Fruit fly (Drosophila melanogaster): ENCODE data around the gene Nsf2.

Gene Nsf2

DNA sequence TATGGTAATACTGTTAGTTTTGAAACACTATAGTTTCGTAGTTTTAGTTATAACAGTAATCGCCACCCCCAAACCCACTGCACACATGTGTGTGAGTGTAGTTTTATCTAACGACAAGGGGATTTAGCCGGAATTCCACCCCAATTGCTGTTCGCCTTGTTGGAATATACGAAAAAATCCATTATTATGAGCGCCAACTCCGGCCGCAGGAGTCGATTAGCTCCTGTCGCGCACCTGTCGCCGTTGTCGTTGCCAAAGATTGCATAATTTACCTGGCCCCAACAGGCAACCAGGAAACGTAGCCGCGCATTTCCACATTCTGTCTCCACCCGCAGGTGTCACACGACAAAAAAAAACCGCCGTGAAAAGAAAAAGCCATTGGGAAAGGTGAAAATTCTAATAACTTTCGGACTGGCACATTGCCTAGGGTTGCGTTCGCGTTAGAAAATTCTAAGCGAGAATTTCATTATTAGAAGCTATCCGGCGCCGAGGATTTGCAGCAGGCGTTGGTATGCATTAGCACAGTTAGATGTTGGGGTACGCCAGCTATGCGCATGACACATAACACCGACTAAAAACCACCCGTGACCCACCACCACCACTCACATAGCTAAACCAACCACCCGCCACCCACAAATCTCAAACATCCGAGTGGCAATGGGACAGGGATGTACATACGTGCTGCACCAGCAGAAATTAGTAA, 34.5 kb downstream of the Nsf2 start:
- TF ChIP-seq CTCF (optimal IDR thresholded peaks at IDR 0.05) (no peak), CG8478 (optimal IDR thresholded peaks at IDR 0.05) (no peak)

DNA sequence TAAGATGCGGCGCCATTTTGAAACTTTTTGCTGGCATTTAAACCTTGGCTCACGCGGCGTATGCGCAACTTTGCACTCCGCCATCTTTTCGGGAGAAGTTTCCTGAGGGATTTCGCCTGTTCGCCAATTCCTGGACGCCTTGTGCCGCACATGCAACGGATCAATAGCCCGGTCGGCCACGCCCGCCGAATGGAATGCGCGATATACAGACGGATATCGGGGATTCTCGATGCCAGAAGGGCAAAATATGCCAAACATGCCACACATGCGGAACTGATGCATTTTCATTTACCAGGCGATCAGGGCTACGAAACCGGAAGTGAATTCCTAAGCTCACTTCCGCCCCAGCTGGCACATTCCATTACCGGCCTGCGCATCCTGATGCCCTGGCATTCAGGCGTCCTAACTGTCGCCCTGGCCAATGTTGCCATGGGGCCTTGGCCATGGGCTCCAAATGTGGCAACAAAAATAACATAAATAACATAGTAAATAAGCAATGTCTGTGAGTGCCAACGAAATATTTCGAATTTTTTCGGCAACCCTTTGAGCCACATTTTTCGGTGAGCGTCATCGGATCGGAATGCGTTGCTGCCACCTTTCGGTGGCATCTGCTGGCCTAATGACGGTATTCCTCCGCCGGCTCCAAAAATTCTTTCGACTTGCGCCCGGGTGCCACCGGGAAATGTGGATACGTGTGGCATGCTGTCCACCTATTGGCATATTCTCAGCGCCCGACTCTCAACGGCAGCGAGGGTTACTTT, 35.6 kb downstream of the Nsf2 start:
- no peak for TF ChIP-seq CTCF (optimal IDR thresholded peaks at IDR 0.05)
- TF ChIP-seq CG8478 (optimal IDR thresholded peaks at IDR 0.05): no peak

- TF ChIP-seq CTCF (optimal IDR thresholded peaks at IDR 0.05) (no peak), CG8478 (optimal IDR thresholded peaks at IDR 0.05) (no peak)
Observed at dm6 chr3R:13801184-13802056, 36.4 kb downstream of the Nsf2 start.

DNA sequence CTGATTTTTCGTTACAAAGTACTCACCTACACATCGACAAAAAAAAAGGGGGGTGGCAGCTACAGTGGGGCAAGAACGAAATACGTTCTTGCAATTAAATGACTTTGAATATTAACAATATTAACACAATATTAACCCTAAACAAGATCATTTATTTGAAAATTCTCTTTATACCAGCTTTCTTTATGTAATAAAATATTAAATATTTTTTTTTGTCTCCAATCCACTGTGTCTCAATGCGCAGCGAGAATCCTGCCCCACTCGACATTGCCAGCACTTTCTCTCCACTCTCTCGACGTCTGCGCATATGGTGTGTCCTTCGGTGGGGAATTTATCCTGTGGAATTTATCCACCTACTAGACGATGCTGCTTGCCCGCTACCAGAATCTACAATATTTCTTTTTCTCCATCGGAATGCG, 37.4 kb downstream of the Nsf2 start:
- no peak for TF ChIP-seq CTCF (optimal IDR thresholded peaks at IDR 0.05)
- no peak for TF ChIP-seq CG8478 (optimal IDR thresholded peaks at IDR 0.05)

DNA sequence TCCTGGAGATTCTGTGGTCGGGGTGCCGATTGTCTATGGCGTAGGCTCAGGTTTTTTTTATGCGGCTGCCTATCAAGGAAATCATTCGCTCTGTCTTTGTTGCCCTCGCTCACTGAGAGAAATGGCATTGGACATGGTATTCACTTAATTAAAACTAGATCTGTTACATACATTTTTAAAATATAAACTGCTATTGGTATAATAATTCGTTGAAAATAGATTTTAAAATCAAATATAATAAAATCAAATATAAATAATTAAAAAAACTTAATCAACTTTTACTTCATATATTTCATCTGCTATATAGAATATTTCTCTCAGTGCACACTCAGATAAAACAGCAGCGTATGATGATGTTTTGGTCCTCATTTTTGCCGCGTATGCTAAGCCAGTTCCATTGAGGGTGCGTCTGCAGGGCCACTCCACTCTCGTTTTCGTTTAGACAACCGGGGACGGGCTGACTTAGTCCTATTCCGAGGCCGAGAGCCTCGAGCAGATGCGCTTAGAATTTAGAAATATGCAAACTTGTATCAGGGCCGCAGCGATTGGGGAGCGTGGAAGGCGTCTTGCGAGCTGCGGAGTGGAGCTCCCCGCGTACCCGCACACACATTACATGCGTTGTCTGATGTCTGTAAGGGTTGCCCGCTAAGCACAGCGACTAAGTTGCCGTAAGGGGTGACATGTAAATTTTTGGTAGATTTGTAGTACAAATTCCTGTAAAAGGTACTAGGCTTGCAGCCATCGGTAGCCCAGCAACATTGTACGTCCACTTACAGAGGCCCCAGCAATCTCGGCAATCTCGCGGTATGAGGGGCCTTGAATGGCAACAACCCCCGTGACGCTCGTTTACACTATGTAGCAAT, 38.0 kb downstream of the Nsf2 start:
- TF ChIP-seq CTCF (optimal IDR thresholded peaks at IDR 0.05) (no peak), CG8478 (optimal IDR thresholded peaks at IDR 0.05) (no peak)

DNA sequence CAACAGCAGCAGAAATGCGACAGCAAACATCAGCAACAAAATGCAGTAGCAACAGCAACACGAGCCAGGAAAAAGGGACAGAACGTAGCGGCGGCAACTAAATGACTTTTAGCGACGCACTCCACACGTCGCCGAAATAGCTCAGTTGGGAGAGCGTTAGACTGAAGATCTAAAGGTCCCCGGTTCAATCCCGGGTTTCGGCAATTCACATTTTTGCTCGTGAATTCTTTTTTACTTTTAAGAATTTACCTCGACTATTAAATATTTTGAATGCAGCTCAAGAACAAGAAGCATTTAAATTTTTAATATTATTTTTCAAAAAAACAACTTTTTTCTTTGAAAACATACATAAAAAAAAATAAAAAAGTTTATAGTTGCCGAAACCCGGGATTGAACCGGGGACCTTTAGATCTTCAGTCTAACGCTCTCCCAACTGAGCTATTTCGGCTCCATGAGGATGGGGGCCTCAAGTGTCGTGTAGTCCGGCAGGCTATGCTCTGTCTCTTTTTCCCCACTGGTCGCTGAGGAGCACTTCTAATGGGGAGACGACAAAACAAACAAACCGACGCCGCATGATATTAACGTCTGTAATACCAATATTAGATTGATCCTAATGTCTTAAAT, 39.9 kb downstream of the Nsf2 start:
- TF ChIP-seq CTCF (optimal IDR thresholded peaks at IDR 0.05): no peak
- no peak for TF ChIP-seq CG8478 (optimal IDR thresholded peaks at IDR 0.05)

dm6 chr3R:13797269-13797677, 40.5 kb downstream of the Nsf2 start:
- TF ChIP-seq CTCF (optimal IDR thresholded peaks at IDR 0.05) (no peak), CG8478 (optimal IDR thresholded peaks at IDR 0.05) (no peak)

dm6 chr3R:13796607-13797246, 41.1 kb downstream of the Nsf2 start:
- no peak for TF ChIP-seq CG8478 (optimal IDR thresholded peaks at IDR 0.05)
- TF ChIP-seq CTCF (optimal IDR thresholded peaks at IDR 0.05): no peak

- TF ChIP-seq CTCF (optimal IDR thresholded peaks at IDR 0.05) (no peak), CG8478 (optimal IDR thresholded peaks at IDR 0.05) (no peak)
Observed at dm6 chr3R:13796071-13796470, 41.7 kb downstream of the Nsf2 start.

DNA sequence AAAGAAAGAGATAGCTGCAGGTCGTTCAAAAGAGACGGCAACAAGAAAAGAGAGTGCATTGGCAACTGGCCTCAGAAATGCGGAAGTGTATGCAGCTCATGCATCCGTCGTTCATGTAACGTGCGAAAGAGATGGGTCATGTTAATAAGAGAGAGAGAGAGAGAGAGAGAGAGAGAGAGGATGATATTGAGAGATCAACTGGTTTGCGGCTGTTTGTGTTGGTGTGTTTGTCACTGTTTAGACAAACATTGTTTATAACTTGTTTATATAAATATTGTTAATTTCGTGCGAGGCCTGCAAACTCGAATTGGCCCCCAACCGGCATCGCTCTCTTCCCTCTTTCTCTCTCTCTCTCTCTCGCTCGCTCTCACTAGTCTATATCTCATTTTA, 43.1 kb downstream of the Nsf2 start:
- no peak for TF ChIP-seq CG8478 (optimal IDR thresholded peaks at IDR 0.05)
- no peak for TF ChIP-seq CTCF (optimal IDR thresholded peaks at IDR 0.05)

DNA sequence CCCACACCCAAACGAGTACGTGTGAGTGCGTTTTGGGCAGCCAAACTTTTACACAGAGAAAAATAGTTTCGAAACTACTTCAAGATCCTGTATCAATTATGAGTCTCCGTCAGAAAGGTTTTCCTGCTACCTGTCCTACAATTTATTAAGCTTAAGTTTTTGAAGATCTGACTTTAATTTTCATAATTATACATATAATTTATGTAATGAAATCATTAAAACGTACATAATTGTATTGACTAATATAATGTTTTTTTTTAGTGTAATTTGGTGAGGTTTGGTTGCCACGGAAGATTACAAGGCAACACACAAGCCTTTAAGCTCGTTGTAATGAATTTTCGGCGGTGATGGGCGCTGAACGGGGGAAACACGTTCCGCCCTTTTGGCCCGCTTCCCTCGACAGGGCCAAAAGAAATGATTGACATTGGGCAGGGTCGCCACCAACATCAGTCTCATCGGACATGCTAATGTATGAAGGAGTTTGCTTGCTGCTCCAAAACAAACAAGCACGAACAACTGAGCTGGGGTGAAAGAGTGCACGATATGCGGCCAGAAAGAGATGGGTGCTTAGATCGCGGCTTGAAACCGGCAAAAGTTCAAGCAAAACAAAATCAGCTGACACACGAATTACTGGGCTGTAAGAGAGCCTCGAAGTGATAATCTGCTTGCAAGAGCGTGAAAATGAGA, 43.7 kb downstream of the Nsf2 start:
- no peak for TF ChIP-seq CTCF (optimal IDR thresholded peaks at IDR 0.05)
- no peak for TF ChIP-seq CG8478 (optimal IDR thresholded peaks at IDR 0.05)

dm6 chr3R:13793105-13793978, 44.4 kb downstream of the Nsf2 start:
- no peak for TF ChIP-seq CG8478 (optimal IDR thresholded peaks at IDR 0.05)
- TF ChIP-seq CTCF (optimal IDR thresholded peaks at IDR 0.05): no peak
